Fruit fly (Drosophila melanogaster) whole organism, prepupa: Measurements from ENCODE around the gene PGRP-LE.
"Not testable (repeated sequence)": the region's sequence is repeated elsewhere in the genome, so short reads cannot be mapped to it uniquely, and the experiment has no call there.

Source experiments
- CG16779 ChIP-seq: fragments of 200-800 bp; sonication (Bioruptor generic); optimal IDR thresholded peaks from 3 replicates; lab custom pipeline; 2017; ENCODE audit warnings: missing biosample characterization, mild to moderate bottlenecking, missing genetic modification characterization
- Gug ChIP-seq: fragments of 200-800 bp; sonication (Bioruptor generic); IDR thresholded peaks from 2 replicates; pipeline ENCODE4 v1.3.6; 2022; ENCODE audit warnings: missing biosample characterization, missing genetic modification characterization
- Hr39 ChIP-seq: fragments of 200-800 bp; sonication (Bioruptor generic); optimal IDR thresholded peaks from 2 replicates; lab custom pipeline; 2016; ENCODE audit warnings: missing biosample characterization, missing genetic modification characterization
- dac ChIP-seq: fragments of 200-800 bp; sonication (Bioruptor generic); optimal IDR thresholded peaks from 2 replicates; lab custom pipeline; 2017; ENCODE audit warnings: missing biosample characterization, mild to moderate bottlenecking, missing genetic modification characterization
- eg ChIP-seq: fragments of 200-800 bp; sonication (Bioruptor generic); IDR thresholded peaks from 3 replicates; pipeline ENCODE4 v1.3.6; 2022; ENCODE audit warnings: missing biosample characterization, missing genetic modification characterization
- lz ChIP-seq: fragments of 200-800 bp; sonication (Bioruptor generic); optimal IDR thresholded peaks from 3 replicates; lab custom pipeline; 2016; ENCODE audit warnings: missing biosample characterization, missing genetic modification characterization
- pdm3 ChIP-seq: fragments of 200-800 bp; sonication (Bioruptor generic); optimal IDR thresholded peaks from 3 replicates; lab custom pipeline; 2016; ENCODE audit warnings: missing biosample characterization, missing genetic modification characterization

DNA sequence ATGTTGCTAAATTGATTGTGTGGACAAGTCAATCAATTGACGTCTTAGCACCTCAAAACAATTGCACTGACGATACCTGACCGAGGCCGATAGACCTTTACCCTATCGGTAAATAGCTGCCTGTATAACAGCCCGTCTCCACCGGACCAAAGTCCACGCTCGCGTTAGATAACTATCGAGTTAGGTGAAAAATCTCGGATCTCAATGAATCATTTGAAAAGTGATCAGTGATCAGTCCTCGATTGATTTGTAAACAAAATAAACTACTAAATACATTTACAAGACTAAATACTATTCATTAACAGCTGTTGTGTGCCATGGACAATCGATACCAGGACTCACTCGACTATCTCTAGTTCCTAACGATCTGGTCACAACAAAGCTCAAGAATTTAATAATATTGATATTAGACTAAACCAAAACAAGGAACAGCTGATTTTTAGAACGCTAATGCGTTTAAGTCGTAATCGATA, 4.6 kb downstream of the PGRP-LE start, which contains the start of the genes sordd2 and CG15602:
- not testable (repeated sequence) for TF ChIP-seq pdm3 (GFP tag; lab: Kevin White, UChicago); CG16779 (tag; lab: Kevin White, UChicago); dac; lz (GFP tag; lab: Kevin White, UChicago); Hr39 (GFP tag; lab: Kevin White, UChicago); Gug (GFP tag; lab: Robert Waterston, UW)
- 0 out of 3 replicates have a peak, but pooled peaks have one; percentile 44 for TF ChIP-seq eg (GFP tag; lab: Robert Waterston, UW)
